Worm (Caenorhabditis elegans) whole organism, mixed stage, embryonic: ENCODE measurements around the gene C44C10.7.

Source experiments
- M03D4.4 ChIP-seq: sonication (generic microtip); optimal IDR thresholded peaks from 2 replicates; lab custom pipeline; 2017; ENCODE audit warnings: mild to moderate bottlenecking, missing genetic modification characterization, missing compliant biosample characterization
- bed-3 ChIP-seq: fragments of 200-800 bp; sonication (Bioruptor generic); optimal IDR thresholded peaks from 3 replicates; lab custom pipeline; 2018; ENCODE audit warnings: mild to moderate bottlenecking, missing genetic modification characterization, moderate library complexity, missing compliant biosample characterization
- blmp-1 ChIP-seq: fragments of 150-350 bp; optimal IDR thresholded peaks from 2 replicates; lab custom pipeline; 2014; ENCODE audit warnings: missing biosample characterization, missing genetic modification characterization
- ceh-39 ChIP-seq: fragments of 150-350 bp; optimal IDR thresholded peaks from 2 replicates; lab custom pipeline; 2014; ENCODE audit warnings: missing biosample characterization, missing genetic modification characterization
- ceh-43 ChIP-seq: fragments of 200-800 bp; sonication (Bioruptor generic); optimal IDR thresholded peaks from 2 replicates; lab custom pipeline; 2018; ENCODE audit warnings: mild to moderate bottlenecking, missing genetic modification characterization, moderate library complexity, missing compliant biosample characterization
- ceh-83 ChIP-seq: fragments of 200-800 bp; sonication (Bioruptor generic); optimal IDR thresholded peaks from 2 replicates; lab custom pipeline; 2018; ENCODE audit warnings: mild to moderate bottlenecking, missing genetic modification characterization, missing compliant biosample characterization
- ces-1 ChIP-seq: fragments of 150-350 bp; optimal IDR thresholded peaks from 2 replicates; lab custom pipeline; 2014; ENCODE audit warnings: missing biosample characterization, missing genetic modification reagents, missing genetic modification characterization
- cnd-1 ChIP-seq: fragments of 200-800 bp; sonication (Bioruptor generic); optimal IDR thresholded peaks from 2 replicates; lab custom pipeline; 2018; ENCODE audit warnings: mild to moderate bottlenecking, missing genetic modification characterization, missing compliant biosample characterization
- drap-1 ChIP-seq: fragments of 200-800 bp; sonication (Bioruptor generic); optimal IDR thresholded peaks from 3 replicates; lab custom pipeline; 2018; ENCODE audit warnings: mild to moderate bottlenecking, missing genetic modification characterization, missing compliant biosample characterization
- elt-1 ChIP-seq: sonication (generic microtip); optimal IDR thresholded peaks from 2 replicates; lab custom pipeline; 2017; ENCODE audit warnings: missing genetic modification characterization, mild to moderate bottlenecking, missing compliant biosample characterization, antibody characterized with exemption, moderate library complexity, borderline replicate concordance; ENCODE audit not compliant: insufficient read depth
- elt-3 ChIP-seq: fragments of 150-350 bp; optimal IDR thresholded peaks from 2 replicates; lab custom pipeline; 2014; ENCODE audit warnings: missing biosample characterization, missing genetic modification characterization
- flh-1 ChIP-seq: fragments of 200-800 bp; sonication (Bioruptor generic); optimal IDR thresholded peaks from 2 replicates; lab custom pipeline; 2018; ENCODE audit warnings: mild to moderate bottlenecking, missing genetic modification characterization, moderate library complexity, missing compliant biosample characterization
- ham-2 ChIP-seq: fragments of 200-800 bp; sonication (Bioruptor generic); optimal IDR thresholded peaks from 2 replicates; lab custom pipeline; 2018; ENCODE audit warnings: mild to moderate bottlenecking, missing genetic modification characterization, missing compliant biosample characterization
- hlh-1 ChIP-seq: fragments of 150-350 bp; optimal IDR thresholded peaks from 2 replicates; lab custom pipeline; 2014; ENCODE audit warnings: missing biosample characterization, missing genetic modification reagents, missing genetic modification characterization
- lin-32 ChIP-seq: fragments of 200-800 bp; sonication (Bioruptor generic); optimal IDR thresholded peaks from 2 replicates; lab custom pipeline; 2018; ENCODE audit warnings: mild to moderate bottlenecking, missing genetic modification characterization, missing compliant biosample characterization
- lsy-2 ChIP-seq: fragments of 150-350 bp; optimal IDR thresholded peaks from 2 replicates; lab custom pipeline; 2014; ENCODE audit warnings: missing biosample characterization, missing genetic modification characterization
- mab-5 ChIP-seq: fragments of 150-350 bp; optimal IDR thresholded peaks from 2 replicates; lab custom pipeline; 2014; ENCODE audit warnings: missing biosample characterization, missing genetic modification characterization
- mls-2 ChIP-seq: sonication (generic microtip); optimal IDR thresholded peaks from 2 replicates; lab custom pipeline; 2016; ENCODE audit warnings: mild to moderate bottlenecking, missing genetic modification characterization, moderate library complexity, missing compliant biosample characterization
- nhr-12 ChIP-seq: fragments of 150-350 bp; optimal IDR thresholded peaks from 2 replicates; lab custom pipeline; 2014; ENCODE audit warnings: missing biosample characterization, missing genetic modification characterization
- nhr-2 ChIP-seq: fragments of 150-350 bp; optimal IDR thresholded peaks from 2 replicates; lab custom pipeline; 2014; ENCODE audit warnings: missing biosample characterization, missing genetic modification characterization
- nhr-237 ChIP-seq: fragments of 150-350 bp; optimal IDR thresholded peaks from 2 replicates; lab custom pipeline; 2014; ENCODE audit warnings: missing biosample characterization, missing genetic modification characterization
- nhr-76 ChIP-seq: sonication (generic microtip); optimal IDR thresholded peaks from 2 replicates; lab custom pipeline; 2017; ENCODE audit warnings: missing biosample characterization, missing genetic modification characterization
- sem-2 ChIP-seq: fragments of 200-800 bp; sonication (Bioruptor generic); optimal IDR thresholded peaks from 2 replicates; lab custom pipeline; 2018; ENCODE audit warnings: mild to moderate bottlenecking, missing genetic modification characterization, missing compliant biosample characterization
- snpc-4 ChIP-seq: fragments of 150-350 bp; optimal IDR thresholded peaks from 2 replicates; lab custom pipeline; 2014; ENCODE audit warnings: missing biosample characterization, missing genetic modification characterization
- sptf-1 ChIP-seq: sonication (generic microtip); optimal IDR thresholded peaks from 2 replicates; lab custom pipeline; 2017; ENCODE audit warnings: mild to moderate bottlenecking, missing genetic modification characterization, moderate library complexity, missing compliant biosample characterization
- tbx-8 ChIP-seq: fragments of 200-800 bp; sonication (Bioruptor generic); optimal IDR thresholded peaks from 2 replicates; lab custom pipeline; 2018; ENCODE audit warnings: mild to moderate bottlenecking, missing genetic modification characterization, moderate library complexity, missing compliant biosample characterization
- unc-120 ChIP-seq: sonication (generic microtip); optimal IDR thresholded peaks from 2 replicates; lab custom pipeline; 2017; ENCODE audit warnings: missing genetic modification characterization, missing compliant biosample characterization; ENCODE audit not compliant: poor library complexity, severe bottlenecking
- unc-39 ChIP-seq: fragments of 150-350 bp; optimal IDR thresholded peaks from 2 replicates; lab custom pipeline; 2014; ENCODE audit warnings: missing biosample characterization, missing genetic modification characterization
- ztf-11 ChIP-seq: fragments of 150-350 bp; optimal IDR thresholded peaks from 2 replicates; lab custom pipeline; 2014; ENCODE audit warnings: missing biosample characterization, missing genetic modification characterization

The C44C10.7 gene

DNA sequence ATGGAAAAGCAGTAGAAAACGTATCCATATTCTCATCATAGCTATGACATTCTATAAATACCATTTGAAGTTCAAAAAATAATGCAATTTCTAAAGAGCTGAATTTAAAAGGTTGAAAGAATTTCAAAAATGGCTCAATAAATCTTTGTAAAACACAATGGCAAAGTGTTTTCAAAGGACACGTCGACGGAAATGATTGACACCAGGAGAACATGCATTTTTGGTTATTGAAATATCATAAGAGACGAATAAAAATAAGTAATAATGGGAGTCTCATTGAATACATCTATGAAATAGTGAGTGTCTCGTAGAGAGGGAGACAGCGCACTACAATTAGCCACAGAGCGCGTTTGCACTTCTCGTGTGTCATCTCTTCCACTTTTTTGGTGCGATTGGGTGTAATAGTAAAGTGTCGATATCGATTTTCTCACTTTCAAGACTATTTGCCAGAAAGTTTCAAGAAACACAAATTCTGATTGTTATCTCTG is 31.5 kb downstream of the C44C10.7 start, which contains the start of gene T04F8.2 (continued):
- TF ChIP-seq hlh-1 (tag; lab: Kevin White, UChicago) (peak; percentile 28), tbx-8 (GFP tag; lab: Kevin White, UChicago) (no peak), mab-5 (tag; lab: Kevin White, UChicago) (no peak), M03D4.4 (no peak)

DNA sequence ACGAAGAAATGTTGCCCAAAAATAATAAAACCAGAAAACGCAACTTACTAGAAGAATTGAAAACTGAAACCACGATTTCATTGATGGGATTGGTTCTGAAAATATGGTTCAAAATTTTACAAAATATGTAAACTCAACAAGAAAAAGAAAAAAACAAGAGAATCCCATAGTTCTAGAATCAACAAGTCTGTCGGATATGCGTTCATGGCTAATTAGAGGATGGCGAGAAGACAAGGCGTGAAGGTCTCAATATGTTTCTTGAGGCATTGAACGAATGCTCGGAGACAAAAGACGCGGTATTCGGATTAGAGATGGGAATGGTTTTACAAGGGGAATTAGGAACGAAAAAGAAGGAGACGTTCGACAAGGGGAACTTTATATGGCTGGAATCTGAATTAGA is 37.3 kb downstream of the C44C10.7 start, which contains the start of gene cutl-11:
cutl-11 (minus strand) TSS at position 101 of the 400 bp plus-strand sequence.
- TF ChIP-seq ztf-11 (tag; lab: Kevin White, UChicago) (no peak), elt-3 (no peak), lin-32 (GFP tag; lab: Kevin White, UChicago) (no peak), ceh-83 (no peak), ham-2 (GFP tag; lab: Kevin White, UChicago) (no peak), ceh-43 (GFP tag; lab: Kevin White, UChicago) (no peak), nhr-76 (no peak), unc-120 (tag; lab: Kevin White, UChicago) (no peak), nhr-2 (no peak), sptf-1 (tag; lab: Kevin White, UChicago) (no peak), nhr-237 (tag; lab: Kevin White, UChicago) (no peak), unc-39 (no peak)

DNA sequence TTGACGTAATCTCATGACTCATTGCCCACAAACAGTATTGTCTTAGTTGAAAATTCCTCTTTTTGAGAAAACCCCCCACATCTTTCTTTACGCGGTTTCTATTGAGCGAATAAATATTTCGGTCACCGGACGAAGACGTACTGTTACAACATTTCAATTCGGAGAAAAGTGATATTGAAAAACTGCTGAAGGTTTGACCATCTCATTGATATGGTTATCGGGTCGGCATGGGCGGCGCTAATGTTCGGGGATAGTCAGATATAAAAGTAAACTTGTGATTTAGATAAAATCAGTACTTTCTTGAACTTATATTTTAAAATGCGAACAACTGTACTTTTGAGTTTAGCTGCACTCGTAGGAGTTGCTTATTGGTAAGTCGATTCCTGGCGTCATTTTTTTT is 40.9 kb downstream of the C44C10.7 start, which contains the start of gene T04F8.8:
T04F8.8 (plus strand) TSS at position 301 of the 400 bp plus-strand sequence.
- TF ChIP-seq ces-1 (GFP tag; lab: Kevin White, UChicago), result no peak
- no peak for TF ChIP-seq ceh-39 (tag; lab: Kevin White, UChicago)
- no peak for TF ChIP-seq nhr-237 (tag; lab: Kevin White, UChicago)
- no peak for TF ChIP-seq nhr-76
- no peak for TF ChIP-seq bed-3 (GFP tag; lab: Kevin White, UChicago)
- TF ChIP-seq blmp-1 (tag; lab: Kevin White, UChicago), result no peak
- no peak for TF ChIP-seq ceh-83
- no peak for TF ChIP-seq drap-1
- no peak for TF ChIP-seq snpc-4
- no peak for TF ChIP-seq lsy-2
- TF ChIP-seq tbx-8 (GFP tag; lab: Kevin White, UChicago), result no peak
- TF ChIP-seq unc-39, result no peak
- TF ChIP-seq unc-120 (tag; lab: Kevin White, UChicago), result no peak

DNA sequence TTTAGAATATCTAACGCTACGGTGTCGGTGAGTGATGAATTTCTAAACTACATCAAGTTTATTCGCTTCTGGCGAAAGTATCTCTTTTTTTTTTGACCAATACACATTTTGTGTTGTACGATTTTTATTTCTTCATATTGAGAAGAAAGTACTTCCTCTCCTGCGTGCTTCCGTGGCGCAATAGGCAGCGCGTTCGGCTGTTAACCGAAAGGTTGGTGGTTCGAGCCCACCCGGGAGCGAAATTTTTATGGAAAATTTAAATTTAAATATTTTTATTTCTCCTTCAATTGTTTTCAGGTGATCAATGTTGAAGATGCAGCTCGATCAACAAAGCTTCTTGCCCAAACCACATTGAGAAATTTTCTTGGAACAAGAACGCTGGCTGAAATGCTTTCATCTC is 42.6 kb downstream of the C44C10.7 start:
- TF ChIP-seq unc-120 (tag; lab: Kevin White, UChicago), result no peak
- no peak for TF ChIP-seq elt-1
- TF ChIP-seq lin-32 (GFP tag; lab: Kevin White, UChicago), result no peak
- peak; percentile 27 for TF ChIP-seq sptf-1 (tag; lab: Kevin White, UChicago)
- TF ChIP-seq ceh-39 (tag; lab: Kevin White, UChicago), result no peak
- no peak for TF ChIP-seq snpc-4

DNA sequence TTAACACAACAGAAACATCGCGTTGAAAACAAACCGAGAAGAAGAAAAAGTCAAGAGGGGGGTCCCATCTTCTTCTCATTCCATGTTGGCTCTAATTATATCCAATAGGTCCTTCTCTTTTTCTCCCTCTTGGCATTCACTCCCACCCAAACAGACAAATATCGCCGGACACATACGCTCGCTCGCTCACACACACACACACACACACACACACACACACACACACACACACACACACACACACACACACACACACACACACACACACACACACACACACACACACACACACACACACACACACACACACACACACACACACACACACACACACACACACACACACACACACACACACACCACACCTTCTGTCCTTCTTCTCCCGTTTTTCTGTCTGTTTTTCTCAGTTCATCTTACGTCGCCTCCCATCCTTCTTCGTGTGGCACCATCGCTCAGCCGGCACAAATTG is 44.3 kb downstream of the C44C10.7 start, which contains the start of gene sto-4:
sto-4 (plus strand) TSS at position 360 of the 469 bp plus-strand sequence.
- peak; percentile 94 for TF ChIP-seq mls-2
- peak; percentile 89 for TF ChIP-seq drap-1
- peak; percentile 40 for TF ChIP-seq ztf-11 (tag; lab: Kevin White, UChicago)
- peak; percentile 74 for TF ChIP-seq flh-1 (GFP tag; lab: Kevin White, UChicago)
- TF ChIP-seq cnd-1 (tag; lab: Kevin White, UChicago), result peak; percentile 95
- TF ChIP-seq unc-120 (tag; lab: Kevin White, UChicago), result peak; percentile 31
- peak; percentile 82 for TF ChIP-seq tbx-8 (GFP tag; lab: Kevin White, UChicago)
- peak; percentile 70 for TF ChIP-seq sem-2 (GFP tag; lab: Kevin White, UChicago)
- peak; percentile 84 for TF ChIP-seq ceh-83
- peak; percentile 6 for TF ChIP-seq nhr-12 (tag; lab: Kevin White, UChicago)
- TF ChIP-seq lsy-2, result peak; percentile 19
- peak; percentile 74 for TF ChIP-seq lin-32 (GFP tag; lab: Kevin White, UChicago)
- peak; percentile 91 for TF ChIP-seq M03D4.4
- TF ChIP-seq ceh-43 (GFP tag; lab: Kevin White, UChicago), result peak; percentile 82
- peak; percentile 31 for TF ChIP-seq bed-3 (GFP tag; lab: Kevin White, UChicago)
- peak; percentile 76 for TF ChIP-seq ham-2 (GFP tag; lab: Kevin White, UChicago)
- peak; percentile 96 for TF ChIP-seq sptf-1 (tag; lab: Kevin White, UChicago)
